Worm (Caenorhabditis elegans) whole organism, late embryonic: ENCODE data around the gene F18A11.2.

Experiments used
- C38D4.7 ChIP-seq: fragments of 200-800 bp; sonication (Bioruptor generic); optimal IDR thresholded peaks from 2 replicates; lab custom pipeline; 2018; ENCODE audit warnings: mild to moderate bottlenecking, missing genetic modification characterization, moderate library complexity, missing compliant biosample characterization
- F13H6.1 ChIP-seq: sonication (generic microtip); optimal IDR thresholded peaks from 2 replicates; lab custom pipeline; 2016; ENCODE audit warnings: missing genetic modification characterization, missing compliant biosample characterization
- T23F11.4 ChIP-seq: fragments of 200-800 bp; sonication (Bioruptor generic); optimal IDR thresholded peaks from 2 replicates; lab custom pipeline; 2018; ENCODE audit warnings: mild to moderate bottlenecking, missing genetic modification characterization, missing compliant biosample characterization
- ama-1 ChIP-seq: fragments of 150-350 bp; optimal IDR thresholded peaks from 2 replicates; lab custom pipeline; 2014
- ceh-18 ChIP-seq: sonication (generic microtip); optimal IDR thresholded peaks from 2 replicates; lab custom pipeline; 2016; ENCODE audit warnings: missing genetic modification characterization, missing compliant biosample characterization
- ceh-30 ChIP-seq: fragments of 150-350 bp; optimal IDR thresholded peaks from 2 replicates; lab custom pipeline; 2014; ENCODE audit warnings: missing biosample characterization, missing genetic modification characterization
- ceh-31 ChIP-seq: sonication (generic microtip); optimal IDR thresholded peaks from 2 replicates; lab custom pipeline; 2016; ENCODE audit warnings: missing genetic modification characterization, missing compliant biosample characterization
- ceh-45 ChIP-seq: fragments of 200-800 bp; sonication (Bioruptor generic); IDR thresholded peaks from 2 replicates; pipeline ENCODE4 v1.3.6; 2022; ENCODE audit warnings: missing genetic modification reagents, missing genetic modification characterization, missing compliant biosample characterization
- ceh-6 ChIP-seq: fragments of 200-800 bp; sonication (Bioruptor generic); optimal IDR thresholded peaks from 2 replicates; lab custom pipeline; 2018; ENCODE audit warnings: mild to moderate bottlenecking, missing genetic modification characterization, missing compliant biosample characterization
- che-1 ChIP-seq: sonication (generic microtip); optimal IDR thresholded peaks from 2 replicates; lab custom pipeline; 2016; ENCODE audit warnings: mild to moderate bottlenecking, missing genetic modification characterization, missing compliant biosample characterization
- dve-1 ChIP-seq: sonication (generic microtip); optimal IDR thresholded peaks from 2 replicates; lab custom pipeline; 2017; ENCODE audit warnings: antibody characterized with exemption, mild to moderate bottlenecking, missing genetic modification characterization, missing compliant biosample characterization
- elt-2 ChIP-seq: sonication (generic microtip); optimal IDR thresholded peaks from 2 replicates; lab custom pipeline; 2016; ENCODE audit warnings: missing genetic modification reagents, missing genetic modification characterization, missing compliant biosample characterization
- eyg-1 ChIP-seq: sonication (generic microtip); optimal IDR thresholded peaks from 2 replicates; lab custom pipeline; 2016; ENCODE audit warnings: missing genotype, missing genetic modification characterization, missing compliant biosample characterization
- fax-1 ChIP-seq: sonication (generic microtip); optimal IDR thresholded peaks from 2 replicates; lab custom pipeline; 2016; ENCODE audit warnings: missing genotype, missing genetic modification characterization, missing compliant biosample characterization
- hlh-13 ChIP-seq: fragments of 200-800 bp; sonication (Bioruptor generic); optimal IDR thresholded peaks from 2 replicates; lab custom pipeline; 2018; ENCODE audit warnings: mild to moderate bottlenecking, missing genetic modification characterization, missing compliant biosample characterization
- hlh-15 ChIP-seq: sonication (generic microtip); optimal IDR thresholded peaks from 2 replicates; lab custom pipeline; 2016; ENCODE audit warnings: missing genetic modification characterization, missing compliant biosample characterization
- hlh-8 ChIP-seq: sonication (generic microtip); optimal IDR thresholded peaks from 2 replicates; lab custom pipeline; 2016; ENCODE audit warnings: missing genotype, missing genetic modification characterization, missing compliant biosample characterization
- lim-6 ChIP-seq: sonication (generic microtip); optimal IDR thresholded peaks from 2 replicates; lab custom pipeline; 2016; ENCODE audit warnings: missing genetic modification characterization, missing compliant biosample characterization
- madf-2 ChIP-seq: sonication (generic microtip); optimal IDR thresholded peaks from 2 replicates; lab custom pipeline; 2017; ENCODE audit warnings: missing genetic modification characterization, missing compliant biosample characterization
- mec-3 ChIP-seq: sonication (generic microtip); optimal IDR thresholded peaks from 2 replicates; lab custom pipeline; 2016; ENCODE audit warnings: borderline replicate concordance, missing genetic modification characterization, missing compliant biosample characterization
- nhr-11 ChIP-seq: fragments of 150-350 bp; optimal IDR thresholded peaks from 2 replicates; lab custom pipeline; 2014; ENCODE audit warnings: missing biosample characterization, missing genetic modification characterization
- nhr-232 ChIP-seq: sonication (generic microtip); optimal IDR thresholded peaks from 2 replicates; lab custom pipeline; 2016; ENCODE audit warnings: missing genetic modification characterization, missing compliant biosample characterization
- odd-2 ChIP-seq: sonication (generic microtip); optimal IDR thresholded peaks from 2 replicates; lab custom pipeline; 2017; ENCODE audit warnings: antibody characterized with exemption, mild to moderate bottlenecking, missing genetic modification characterization, missing compliant biosample characterization
- pha-2 ChIP-seq: sonication (generic microtip); optimal IDR thresholded peaks from 2 replicates; lab custom pipeline; 2017; ENCODE audit warnings: mild to moderate bottlenecking, missing genetic modification characterization, missing compliant biosample characterization
- pqm-1 ChIP-seq: sonication (generic microtip); optimal IDR thresholded peaks from 2 replicates; lab custom pipeline; 2016; ENCODE audit warnings: missing genetic modification characterization, missing compliant biosample characterization
- sdc-2 ChIP-seq: sonication (generic microtip); optimal IDR thresholded peaks from 2 replicates; lab custom pipeline; 2016; ENCODE audit warnings: missing genotype, missing genetic modification characterization, missing compliant biosample characterization
- sox-2 ChIP-seq: fragments of 200-800 bp; sonication (Bioruptor generic); IDR thresholded peaks from 2 replicates; pipeline ENCODE4 v1.3.6; 2022; ENCODE audit warnings: missing genetic modification reagents, missing genetic modification characterization, missing compliant biosample characterization
- syd-9 ChIP-seq: sonication (generic microtip); optimal IDR thresholded peaks from 2 replicates; lab custom pipeline; 2016; ENCODE audit warnings: mild to moderate bottlenecking, missing genetic modification characterization, moderate library complexity, missing compliant biosample characterization
- tbx-2 ChIP-seq: sonication (generic microtip); optimal IDR thresholded peaks from 2 replicates; lab custom pipeline; 2016; ENCODE audit warnings: missing genetic modification characterization, missing compliant biosample characterization
- ttx-3 ChIP-seq: sonication (generic microtip); optimal IDR thresholded peaks from 2 replicates; lab custom pipeline; 2016; ENCODE audit warnings: missing genetic modification reagents, missing genetic modification characterization, missing compliant biosample characterization
- unc-3 ChIP-seq, 2 experiments: fragments of 200-800 bp in 1 of 2; sonication (Bioruptor generic) in 1 of 2; sonication (generic microtip) in 1 of 2; conservative IDR thresholded peaks in 1 of 2; optimal IDR thresholded peaks in 1 of 2; 2 replicates each; pipeline versions ENCODE4 v1.3.6 to Lab custom; 2016 to 2022; ENCODE audit warnings: missing compliant biosample characterization in 2 of 2, missing genetic modification characterization in 2 of 2, missing genetic modification reagents in 1 of 2
- unc-42 ChIP-seq: sonication (generic microtip); optimal IDR thresholded peaks from 2 replicates; lab custom pipeline; 2016; ENCODE audit warnings: missing genotype, missing genetic modification characterization, missing compliant biosample characterization
- unc-55 ChIP-seq: sonication (generic microtip); optimal IDR thresholded peaks from 2 replicates; lab custom pipeline; 2017; ENCODE audit warnings: missing biosample characterization, missing genetic modification reagents, missing genetic modification characterization

Gene F18A11.2

DNA sequence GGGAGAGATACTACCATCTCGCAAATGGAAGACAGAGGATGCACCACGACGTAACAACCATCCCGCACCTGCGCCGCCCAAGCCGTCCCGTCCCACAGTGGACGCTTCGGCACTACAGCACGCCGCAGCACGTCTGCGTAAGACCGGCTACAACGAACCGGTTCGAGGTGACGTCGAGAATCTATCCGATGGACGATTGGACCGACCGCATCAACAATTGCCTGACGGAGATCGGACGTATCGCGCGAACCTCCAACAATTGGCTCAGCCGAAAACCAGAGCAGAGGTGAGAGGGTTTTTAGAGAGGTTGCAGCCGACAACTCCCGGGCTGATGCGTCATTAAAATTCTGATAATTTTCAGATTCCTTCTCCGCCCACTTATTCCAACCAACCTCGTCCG, 27.7 kb downstream of the F18A11.2 start:
- TF ChIP-seq syd-9, result no peak
- TF ChIP-seq nhr-232 (tag; lab: Kevin White, UChicago), result no peak
- TF ChIP-seq elt-2 (tag; lab: Kevin White, UChicago), result no peak
- TF ChIP-seq odd-2, result no peak
- no peak for TF ChIP-seq sdc-2 (tag; lab: Kevin White, UChicago)
- TF ChIP-seq pqm-1 (tag; lab: Kevin White, UChicago), result no peak
- TF ChIP-seq hlh-13 (GFP tag; lab: Kevin White, UChicago), result no peak
- TF ChIP-seq ceh-30 (tag; lab: Kevin White, UChicago), result no peak
- no peak for TF ChIP-seq ttx-3
- TF ChIP-seq unc-3 (GFP tag; conservative IDR thresholded peaks at IDR 0.05; lab: Robert Waterston, UW), result no peak
- TF ChIP-seq unc-3 (tag; optimal IDR thresholded peaks at IDR 0.05; lab: Kevin White, UChicago), result no peak

DNA sequence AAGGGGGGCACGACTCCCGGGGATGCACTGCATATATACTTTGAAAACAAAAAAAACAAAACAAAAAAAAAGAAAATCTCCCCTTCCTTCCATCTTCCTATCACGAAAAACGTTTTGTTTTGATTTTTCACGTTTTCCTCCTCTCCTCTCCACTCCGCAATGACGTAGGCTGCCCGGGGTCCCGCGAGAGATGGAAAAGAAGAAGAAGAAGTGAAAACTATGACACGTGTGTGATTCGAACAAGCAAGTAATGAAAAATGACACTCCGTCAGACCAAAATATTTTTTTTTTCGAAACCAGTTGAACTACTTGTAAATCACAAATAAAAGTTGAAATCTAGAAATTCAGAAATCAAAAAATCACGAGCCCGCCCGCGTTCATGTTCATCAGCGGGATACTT, 33.8 kb downstream of the F18A11.2 start:
- TF ChIP-seq lim-6 (tag; lab: Kevin White, UChicago) (no peak), unc-55 (GFP tag; lab: Kevin White, UChicago) (peak; percentile 37), ceh-18 (tag; lab: Kevin White, UChicago) (peak; percentile 21), unc-42 (tag; lab: Kevin White, UChicago) (no peak)
- TF ChIP-seq, all 69 proteins: peak for 2

DNA sequence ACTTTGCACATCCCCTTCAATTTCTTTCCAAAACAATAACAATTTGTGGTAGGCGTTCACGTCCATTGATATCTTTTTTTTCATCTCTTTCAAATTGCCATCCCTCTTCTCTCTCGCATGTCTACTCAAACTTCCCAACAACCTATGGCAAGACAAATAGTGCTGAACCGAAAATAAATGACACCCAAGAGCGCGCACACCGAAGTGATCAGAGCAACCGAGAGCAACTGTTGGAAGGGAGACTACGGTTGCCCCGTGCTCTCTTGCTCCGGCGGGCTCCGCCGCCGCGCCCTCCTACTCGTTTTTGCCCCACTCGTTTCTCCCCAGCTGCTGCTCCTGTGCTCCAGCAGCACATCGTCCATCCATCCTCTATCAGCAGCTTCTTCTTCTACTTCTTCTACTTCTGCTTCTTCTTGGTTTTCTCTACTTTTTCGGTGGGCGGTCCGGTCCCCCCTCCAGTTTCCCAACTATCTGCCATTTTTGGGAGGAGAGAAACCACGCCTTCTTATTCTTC, 35.3 kb downstream of the F18A11.2 start:
- TF ChIP-seq ceh-18 (tag; lab: Kevin White, UChicago) (peak; percentile 47), ceh-45 (no peak), ceh-31 (tag; lab: Kevin White, UChicago) (peak; percentile 5), fax-1 (tag; lab: Kevin White, UChicago) (no peak)
- TF ChIP-seq, all 69 proteins: peak for 2

DNA sequence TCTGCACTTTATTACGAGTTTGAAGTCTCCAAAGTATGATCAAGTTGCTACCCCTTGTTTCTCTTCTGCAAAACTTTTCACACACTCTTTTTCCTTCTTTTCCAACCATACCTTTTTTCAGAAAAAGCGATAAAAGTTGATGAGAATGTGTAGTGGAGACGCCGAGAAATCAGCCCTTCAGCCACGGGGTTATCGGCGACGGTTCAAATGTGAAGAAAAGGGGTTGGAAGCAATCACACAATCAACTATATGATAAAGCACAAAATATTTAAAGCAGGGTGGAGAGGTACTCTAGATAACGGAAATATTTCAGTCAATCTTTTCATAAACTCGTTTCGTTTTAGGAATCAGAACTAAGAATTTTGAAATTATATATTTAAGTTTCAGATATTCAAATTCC, 41.6 kb downstream of the F18A11.2 start, which contains the start of gene F42G4.5:
Gene F42G4.5, plus strand, starts transcription at position 379 of the 400 bp plus-strand sequence.
- TF ChIP-seq fax-1 (tag; lab: Kevin White, UChicago), result no peak
- no peak for TF ChIP-seq pha-2 (tag; lab: Kevin White, UChicago)
- no peak for TF ChIP-seq ama-1 (lab: Kevin White, UChicago)
- TF ChIP-seq ceh-45, result no peak
- TF ChIP-seq nhr-11, result no peak
- TF ChIP-seq T23F11.4 (GFP tag; lab: Kevin White, UChicago), result no peak
- TF ChIP-seq hlh-15 (tag; lab: Kevin White, UChicago), result no peak
- TF ChIP-seq unc-42 (tag; lab: Kevin White, UChicago), result no peak
- TF ChIP-seq dve-1 (tag; lab: Kevin White, UChicago), result no peak
- TF ChIP-seq sox-2 (GFP tag; lab: Robert Waterston, UW), result no peak
- TF ChIP-seq hlh-8, result no peak
- no peak for TF ChIP-seq C38D4.7 (GFP tag; lab: Kevin White, UChicago)
- no peak for TF ChIP-seq che-1 (tag; lab: Kevin White, UChicago)
- no peak for TF ChIP-seq lim-6 (tag; lab: Kevin White, UChicago)

DNA sequence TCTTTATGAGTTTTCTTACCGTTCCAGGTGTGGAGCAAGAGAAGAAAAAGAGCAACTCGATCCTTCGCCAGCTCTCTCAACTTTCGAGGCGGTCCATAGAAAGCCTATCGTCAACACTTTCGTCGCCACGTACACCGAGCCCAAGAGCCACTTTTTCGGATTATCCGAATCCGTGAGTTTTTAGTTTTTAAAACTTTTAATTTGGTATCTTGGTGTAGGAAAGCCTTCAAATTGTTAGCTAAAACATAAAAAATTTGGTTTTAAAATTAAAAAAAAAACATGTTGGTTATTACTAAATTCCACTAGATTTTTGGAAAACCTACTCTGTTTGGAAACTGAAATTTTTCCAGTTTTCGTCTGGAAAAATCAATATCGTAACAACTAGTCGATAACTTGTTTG, 42.2 kb downstream of the F18A11.2 start:
- TF ChIP-seq hlh-15 (tag; lab: Kevin White, UChicago), result no peak

DNA sequence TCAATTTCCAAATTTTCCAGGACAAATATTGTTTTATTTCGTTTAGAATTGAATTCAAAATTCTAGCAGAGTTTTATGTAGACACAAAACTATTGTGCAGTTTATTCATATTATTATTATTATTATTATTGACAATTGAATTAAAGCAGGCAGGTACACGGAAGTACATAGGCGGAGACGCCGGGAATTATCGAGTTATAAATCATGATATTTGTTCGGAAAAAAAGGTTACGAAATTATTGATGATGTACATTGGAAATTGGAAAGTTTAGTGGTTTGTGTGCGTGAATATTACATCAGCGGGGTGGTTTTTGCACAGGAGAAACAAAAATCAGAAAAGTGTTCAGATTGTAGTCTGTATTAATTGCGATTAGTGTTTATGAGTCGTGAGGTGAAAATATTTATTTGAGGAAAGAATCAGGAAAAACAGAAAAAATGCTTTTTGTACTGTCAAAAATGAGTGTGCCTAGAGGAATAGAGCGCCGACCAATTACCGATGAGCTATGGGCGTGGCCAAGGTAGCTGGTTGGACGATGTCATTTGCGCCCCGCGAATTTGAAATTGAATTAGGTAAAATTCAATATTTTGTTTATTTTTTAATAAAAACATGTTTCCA, 44.9 kb downstream of the F18A11.2 start:
- TF ChIP-seq ceh-6, result no peak
- no peak for TF ChIP-seq F13H6.1 (tag; lab: Kevin White, UChicago)
- no peak for TF ChIP-seq tbx-2
- TF ChIP-seq mec-3, result no peak
- no peak for TF ChIP-seq nhr-11
- no peak for TF ChIP-seq madf-2
- TF ChIP-seq syd-9, result no peak
- TF ChIP-seq C38D4.7 (GFP tag; lab: Kevin White, UChicago), result no peak
- no peak for TF ChIP-seq eyg-1 (tag; lab: Kevin White, UChicago)
- no peak for TF ChIP-seq ttx-3
- TF ChIP-seq, all 69 proteins: peak for 0
